Fruit fly (Drosophila melanogaster): Measurements from ENCODE around the gene Taf10b.

dm6 chr2L:2734946-2735345 lies 32.7 kb downstream of the Taf10b start:
- TF ChIP-seq Rel (GFP tag; optimal IDR thresholded peaks at IDR 0.05) (no peak), Rel (tag; optimal IDR thresholded peaks at IDR 0.05) (no peak), Myc (optimal IDR thresholded peaks at IDR 0.05) (no peak), psq (GFP tag; optimal IDR thresholded peaks at IDR 0.05) (no peak), woc (GFP tag; optimal IDR thresholded peaks at IDR 0.05) (no peak), Hr78 (GFP tag; optimal IDR thresholded peaks at IDR 0.05) (no peak), CG9705 (GFP tag; optimal IDR thresholded peaks at IDR 0.05) (no peak), dl (GFP tag; optimal IDR thresholded peaks at IDR 0.05; ENCODE audit: insufficient read depth in 1 of 2, partially characterized antibody in 2 of 2) (no peak), tai (GFP tag; optimal IDR thresholded peaks at IDR 0.05) (no peak), sv (GFP tag; optimal IDR thresholded peaks at IDR 0.05) (no peak), Mio (GFP tag; optimal IDR thresholded peaks at IDR 0.05) (no peak), Dfd (GFP tag; optimal IDR thresholded peaks at IDR 0.05) (no peak)
